Worm (Caenorhabditis elegans) whole organism, L4/young adult: Measurements from ENCODE around the gene F42H10.2.

Experiments
- dao-5 ChIP-seq: sonication (generic microtip); optimal IDR thresholded peaks from 2 replicates; lab custom pipeline; 2016; ENCODE audit warnings: missing genotype, missing genetic modification characterization, moderate library complexity, missing compliant biosample characterization
- him-1 ChIP-seq: sonication (generic microtip); optimal IDR thresholded peaks from 2 replicates; lab custom pipeline; 2016; ENCODE audit warnings: missing genotype, missing genetic modification reagents, missing genetic modification characterization, missing compliant biosample characterization

- TF ChIP-seq dao-5 (tag; lab: Kevin White, UChicago) (no peak), him-1 (no peak)
Measured at ce11 chrIII:8534647-8535181, 44.3 kb downstream of the F42H10.2 start, which contains the start of gene trp-1.
